Fruit fly (Drosophila melanogaster) whole organism, prepupa: ENCODE results near the gene CG17147.

Experiments
- CG34406 ChIP-seq: fragments of 200-800 bp; sonication (Bioruptor generic); optimal IDR thresholded peaks from 3 replicates; lab custom pipeline; 2016; ENCODE audit warnings: missing biosample characterization, missing genetic modification characterization
- CG4318 ChIP-seq: fragments of 200-800 bp; sonication (Bioruptor generic); optimal IDR thresholded peaks from 3 replicates; lab custom pipeline; 2017; ENCODE audit warnings: missing biosample characterization, mild to moderate bottlenecking, missing genetic modification characterization
- CG6792 ChIP-seq: fragments of 200-800 bp; sonication (Bioruptor generic); optimal IDR thresholded peaks from 3 replicates; lab custom pipeline; 2016; ENCODE audit warnings: missing biosample characterization, missing genetic modification characterization
- CG6854 ChIP-seq: fragments of 200-800 bp; sonication (Bioruptor generic); optimal IDR thresholded peaks from 2 replicates; lab custom pipeline; 2017; ENCODE audit warnings: missing biosample characterization, mild to moderate bottlenecking, missing genetic modification characterization
- CG7368 ChIP-seq: fragments of 200-800 bp; sonication (Bioruptor generic); optimal IDR thresholded peaks from 3 replicates; lab custom pipeline; 2016; ENCODE audit warnings: missing biosample characterization, missing genetic modification characterization
- CG8319 ChIP-seq: fragments of 200-800 bp; sonication (Bioruptor generic); optimal IDR thresholded peaks from 3 replicates; lab custom pipeline; 2016; ENCODE audit warnings: missing biosample characterization, missing genetic modification characterization
- CG8632 ChIP-seq: fragments of 200-800 bp; sonication (Bioruptor generic); optimal IDR thresholded peaks from 3 replicates; lab custom pipeline; 2016; ENCODE audit warnings: missing biosample characterization, missing genetic modification characterization
- Sox14 ChIP-seq: fragments of 200-800 bp; sonication (Bioruptor generic); optimal IDR thresholded peaks from 3 replicates; lab custom pipeline; 2016; ENCODE audit warnings: missing biosample characterization, missing genetic modification characterization
- fd85E ChIP-seq: fragments of 200-800 bp; sonication (Bioruptor generic); optimal IDR thresholded peaks from 3 replicates; lab custom pipeline; 2016; ENCODE audit warnings: missing biosample characterization, missing genetic modification characterization
- pdm3 ChIP-seq: fragments of 200-800 bp; sonication (Bioruptor generic); optimal IDR thresholded peaks from 3 replicates; lab custom pipeline; 2016; ENCODE audit warnings: missing biosample characterization, missing genetic modification characterization

- TF ChIP-seq CG6792 (no peak), CG8319 (GFP tag; lab: Kevin White, UChicago) (no peak), fd85E (no peak), CG8632 (GFP tag; lab: Kevin White, UChicago) (no peak), Sox14 (no peak), CG34406 (GFP tag; lab: Kevin White, UChicago) (no peak), CG7368 (GFP tag; lab: Kevin White, UChicago) (no peak), pdm3 (GFP tag; lab: Kevin White, UChicago) (no peak), CG4318 (no peak), CG6854 (GFP tag; lab: Kevin White, UChicago) (no peak)
Observed at dm6 chr3L:20206950-20207584, 16.7 kb upstream of the CG17147 start, which contains the start of gene CG6996.
